Worm (Caenorhabditis elegans): ENCODE results near the gene F31E8.4.

DNA sequence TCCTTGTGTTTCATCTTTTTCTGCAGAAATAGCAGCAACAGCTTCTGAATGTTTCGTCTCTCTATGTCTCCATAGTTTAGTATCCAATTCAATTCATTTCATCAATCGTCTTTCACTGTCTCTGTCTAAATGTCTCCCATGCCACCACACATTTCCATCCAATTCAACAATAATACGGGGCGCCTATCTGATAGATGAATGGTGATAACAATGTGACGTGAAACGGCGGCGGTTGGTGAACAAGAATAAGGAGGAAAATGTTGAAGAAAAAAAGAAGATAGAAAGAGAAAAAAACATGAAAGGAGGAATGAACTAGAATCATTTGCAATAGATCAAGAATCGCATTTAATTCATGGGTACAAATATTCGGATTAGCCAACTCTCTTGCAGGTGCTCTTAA lies 22.4 kb upstream of the F31E8.4 start:
- no peak for TF ChIP-seq ama-1 (optimal IDR thresholded peaks at IDR 0.05)
- no peak for TF ChIP-seq hmg-4 (GFP tag; optimal IDR thresholded peaks at IDR 0.05)
- TF ChIP-seq tbx-11 (GFP tag; IDR thresholded peaks at IDR 0.05), result no peak
